Worm (Caenorhabditis elegans) whole organism, L3 larva: Measurements from ENCODE around the gene H03G16.6.

Source experiments
- ceh-82 ChIP-seq: fragments of 150-350 bp; optimal IDR thresholded peaks from 2 replicates; lab custom pipeline; 2014; ENCODE audit warnings: missing biosample characterization, missing genetic modification characterization
- fos-1 ChIP-seq: fragments of 150-350 bp; optimal IDR thresholded peaks from 2 replicates; lab custom pipeline; 2014; ENCODE audit warnings: missing biosample characterization, missing genetic modification characterization
- nhr-28 ChIP-seq: fragments of 150-350 bp; optimal IDR thresholded peaks from 2 replicates; lab custom pipeline; 2014; ENCODE audit warnings: missing biosample characterization, missing genetic modification characterization
- nhr-76 ChIP-seq: fragments of 150-350 bp; sonication (generic microtip); optimal IDR thresholded peaks from 5 replicates; lab custom pipeline; 2014; ENCODE audit warnings: missing biosample characterization, missing genetic modification characterization
- nhr-77 ChIP-seq: fragments of 150-350 bp; optimal IDR thresholded peaks from 2 replicates; lab custom pipeline; 2014; ENCODE audit warnings: missing biosample characterization, missing genetic modification characterization
- snpc-4 ChIP-seq: fragments of 150-350 bp; optimal IDR thresholded peaks from 2 replicates; lab custom pipeline; 2014; ENCODE audit warnings: missing biosample characterization, missing genetic modification characterization
- unc-62 ChIP-seq: fragments of 150-350 bp; sonication (generic microtip); optimal IDR thresholded peaks from 4 replicates; lab custom pipeline; 2014; ENCODE audit warnings: missing biosample characterization, missing genetic modification reagents, missing genetic modification characterization

DNA sequence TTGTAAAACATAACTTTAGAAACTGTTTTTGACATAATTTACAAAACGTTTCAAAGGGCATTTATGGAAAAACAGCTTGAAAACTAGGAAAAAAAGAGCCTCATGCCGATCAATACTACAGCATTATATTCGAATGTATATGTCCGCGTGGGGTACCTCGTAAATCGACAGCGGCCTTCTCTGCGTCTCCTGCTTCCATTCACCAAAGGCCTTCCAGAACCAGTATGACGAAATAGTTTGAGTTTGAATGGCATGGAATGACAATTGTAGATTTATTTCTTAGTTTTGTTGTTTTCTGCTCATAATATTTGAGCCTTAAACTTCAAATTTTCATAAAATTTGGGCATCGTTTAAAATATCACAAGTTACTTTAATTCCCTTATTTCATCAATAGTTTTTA is 7.1 kb upstream of the H03G16.6 start:
- no peak for TF ChIP-seq nhr-28 (tag; lab: Kevin White, UChicago)
- no peak for TF ChIP-seq fos-1 (tag; lab: Kevin White, UChicago)
- no peak for TF ChIP-seq snpc-4 (tag; lab: Kevin White, UChicago)
- no peak for TF ChIP-seq nhr-77 (tag; lab: Kevin White, UChicago)
- no peak for TF ChIP-seq unc-62 (GFP tag; lab: Kevin White, UChicago)
- no peak for TF ChIP-seq nhr-76 (tag; lab: Kevin White, UChicago)
- no peak for TF ChIP-seq ceh-82
